Fruit fly (Drosophila melanogaster): ENCODE results near the gene rst.

The rst gene

dm6 chrX:2914091-2914490 is 59.5 kb downstream of the rst start (continued):
- TF ChIP-seq Adf1 (GFP tag; IDR thresholded peaks at IDR 0.05) (no peak), CG11456 (GFP tag; IDR thresholded peaks at IDR 0.05) (0 out of 3 replicates have a peak, but pooled peaks have one; percentile 21), bsh (GFP tag; optimal IDR thresholded peaks at IDR 0.05) (no peak), H2.0 (GFP tag; IDR thresholded peaks at IDR 0.05) (no peak), tx (GFP tag; optimal IDR thresholded peaks at IDR 0.05) (no peak), bigmax (GFP tag; optimal IDR thresholded peaks at IDR 0.05) (no peak), CG18011 (GFP tag; optimal IDR thresholded peaks at IDR 0.05) (no peak), CG2120 (GFP tag; optimal IDR thresholded peaks at IDR 0.05) (peak; percentile 5), CG18599 (GFP tag; optimal IDR thresholded peaks at IDR 0.05) (peak; percentile 63), Ravus (GFP tag; IDR thresholded peaks at IDR 0.05) (no peak), CG1603 (tag; optimal IDR thresholded peaks at IDR 0.05) (peak; percentile 1), CG8944 (GFP tag; optimal IDR thresholded peaks at IDR 0.05) (no peak), Blimp-1 (GFP tag; optimal IDR thresholded peaks at IDR 0.05) (no peak), CG1529 (GFP tag; optimal IDR thresholded peaks at IDR 0.05) (no peak), CG15514 (GFP tag; optimal IDR thresholded peaks at IDR 0.05) (no peak), onecut (GFP tag; IDR thresholded peaks at IDR 0.05) (no peak), ranshi (GFP tag; IDR thresholded peaks at IDR 0.05) (no peak), Med (GFP tag) (peak; percentile 64), sens-2 (GFP tag; IDR thresholded peaks at IDR 0.05) (no peak), sisA (GFP tag; IDR thresholded peaks at IDR 0.05) (0 out of 2 replicates have a peak, but pooled peaks have one; percentile 23), dmrt11E (tag; optimal IDR thresholded peaks at IDR 0.05) (no peak), nom (GFP tag; optimal IDR thresholded peaks at IDR 0.05) (no peak), lab (GFP tag; optimal IDR thresholded peaks at IDR 0.05) (peak; percentile 42), CG7928 (GFP tag; optimal IDR thresholded peaks at IDR 0.05) (no peak), al (GFP tag; IDR thresholded peaks at IDR 0.05) (no peak), CG12659 (GFP tag; optimal IDR thresholded peaks at IDR 0.05) (no peak), CG8765 (GFP tag; IDR thresholded peaks at IDR 0.05) (no peak), ttk (GFP tag; IDR thresholded peaks at IDR 0.05) (no peak), Drgx (GFP tag; IDR thresholded peaks at IDR 0.05) (no peak), CG32532 (GFP tag; IDR thresholded peaks at IDR 0.05) (peak; percentile 45)

- TF ChIP-seq lbe (GFP tag; optimal IDR thresholded peaks at IDR 0.05) (no peak), Adf1 (GFP tag; IDR thresholded peaks at IDR 0.05) (no peak), bsh (GFP tag; optimal IDR thresholded peaks at IDR 0.05) (peak in 1 of 2 experiments; percentile 21), CG1647 (GFP tag; optimal IDR thresholded peaks at IDR 0.05) (no peak), Mrtf (GFP tag; IDR thresholded peaks at IDR 0.05) (no peak), pum (GFP tag; optimal IDR thresholded peaks at IDR 0.05) (no peak), bowl (GFP tag; IDR thresholded peaks at IDR 0.05) (no peak), Ssrp (tag; optimal IDR thresholded peaks at IDR 0.05) (no peak), CG6791 (GFP tag; IDR thresholded peaks at IDR 0.05; ENCODE audit: partially characterized antibody) (no peak), Nf-YA (GFP tag; IDR thresholded peaks at IDR 0.05) (no peak), CG12299 (tag; optimal IDR thresholded peaks at IDR 0.05) (no peak), wek (GFP tag; optimal IDR thresholded peaks at IDR 0.05) (no peak), CG30431 (GFP tag; optimal IDR thresholded peaks at IDR 0.05) (no peak), Neu2 (GFP tag; optimal IDR thresholded peaks at IDR 0.05; ENCODE audit: borderline replicate concordance) (no peak), CG4820 (GFP tag; optimal IDR thresholded peaks at IDR 0.05) (no peak), Taf1 (GFP tag; IDR thresholded peaks at IDR 0.05) (no peak), CG33213 (GFP tag; optimal IDR thresholded peaks at IDR 0.05) (no peak), Med (GFP tag) (peak; percentile 29), dpn (GFP tag; optimal IDR thresholded peaks at IDR 0.05) (no peak), CG15479 (GFP tag; optimal IDR thresholded peaks at IDR 0.05) (no peak), sc (optimal IDR thresholded peaks at IDR 0.05) (no peak), sc (GFP tag; optimal IDR thresholded peaks at IDR 0.05) (no peak), Sox100B (GFP tag; optimal IDR thresholded peaks at IDR 0.05) (no peak), Lhr (GFP tag; optimal IDR thresholded peaks at IDR 0.05) (no peak), CG8944 (GFP tag; optimal IDR thresholded peaks at IDR 0.05) (no peak), psq (GFP tag; optimal IDR thresholded peaks at IDR 0.05) (no peak)
Measured at dm6 chrX:2912581-2912980, 61.1 kb downstream of the rst start.

Data from whole organism, embryonic.